Fruit fly (Drosophila melanogaster) whole organism, wandering third instar larva: ENCODE results near the gene OXA1L.
A peak's percentile ranks its signal among the peaks of the same experiment; 100 is the strongest.

Experiments
- br ChIP-seq: fragments of 200-800 bp; sonication (Bioruptor generic); optimal IDR thresholded peaks from 2 replicates; lab custom pipeline; 2016; ENCODE audit warnings: missing biosample characterization, missing genetic modification characterization
- dl ChIP-seq, 2 experiments: fragments of 175-275, 200-275 bp in 1 of 2; fragments of 200-275 bp in 1 of 2; sonication (Bioruptor generic); optimal IDR thresholded peaks; lab custom pipeline; 2018; ENCODE audit warnings: mild to moderate bottlenecking in 2 of 2, missing biosample characterization in 2 of 2, missing genetic modification characterization in 2 of 2, moderate library complexity in 2 of 2; ENCODE audit not compliant: partially characterized antibody in 2 of 2, insufficient read depth in 1 of 2
- foxo ChIP-seq, 2 experiments: fragments of 200-800 bp; sonication (Bioruptor generic); optimal IDR thresholded peaks; 2 replicates in 1 of 2; 3 replicates in 1 of 2; lab custom pipeline; 2016 to 2017; ENCODE audit warnings: missing biosample characterization in 2 of 2, missing genetic modification characterization in 2 of 2
- h ChIP-seq: fragments of 200-800 bp; sonication (Bioruptor generic); optimal IDR thresholded peaks from 3 replicates; lab custom pipeline; 2016; ENCODE audit warnings: missing biosample characterization, mild to moderate bottlenecking, missing genetic modification characterization
- lola ChIP-seq: fragments of >200 bp; optimal IDR thresholded peaks from 2 replicates; lab custom pipeline; 2017; ENCODE audit warnings: missing biosample characterization, missing genetic modification characterization
- pan ChIP-seq: fragments of >200 bp; optimal IDR thresholded peaks from 2 replicates; lab custom pipeline; 2017

dm6 chr3L:10934983-10935539 lies 48.8 kb upstream of the OXA1L start:
- TF ChIP-seq br (no peak), foxo (GFP tag; optimal IDR thresholded peaks at IDR 0.05; lab: Kevin White, UChicago) (peak in 1 of 2 experiments; percentile 17), dl (GFP tag; optimal IDR thresholded peaks at IDR 0.05; lab: Kevin White, UChicago; ENCODE audit: insufficient read depth in 1 of 2, partially characterized antibody in 2 of 2) (no peak), h (GFP tag; lab: Kevin White, UChicago) (peak; percentile 49), pan (lab: Kevin White, UChicago) (no peak), lola (GFP tag; lab: Kevin White, UChicago) (no peak)
